Worm (Caenorhabditis elegans) whole organism, L4/young adult: ENCODE data around the gene twk-7.

Experiments used
- W03F9.2 ChIP-seq: fragments of 150-350 bp; optimal IDR thresholded peaks from 2 replicates; lab custom pipeline; 2014; ENCODE audit warnings: missing biosample characterization, missing genetic modification characterization
- him-1 ChIP-seq: sonication (generic microtip); optimal IDR thresholded peaks from 2 replicates; lab custom pipeline; 2016; ENCODE audit warnings: missing genotype, missing genetic modification reagents, missing genetic modification characterization, missing compliant biosample characterization

DNA sequence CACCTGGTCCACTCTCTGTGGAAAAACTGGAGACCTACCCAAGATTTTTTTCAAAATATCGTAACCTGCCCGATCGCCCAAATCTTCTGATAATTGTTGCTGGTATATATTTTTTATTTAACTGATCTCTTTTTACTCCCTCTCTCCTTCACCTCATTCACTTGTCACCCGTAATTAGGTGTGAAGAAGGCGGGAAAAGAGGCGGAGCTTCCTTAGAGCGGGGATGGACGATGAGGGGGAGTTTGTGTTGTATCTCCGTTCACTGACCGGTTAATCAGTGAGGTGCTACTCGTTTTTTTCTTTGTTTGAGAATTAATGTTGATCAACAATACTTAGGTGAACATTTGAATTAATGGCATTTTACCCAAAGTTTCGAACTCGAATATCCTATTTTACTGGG, 21.1 kb downstream of the twk-7 start, which contains the start of gene ceh-16:
- TF ChIP-seq W03F9.2: no peak
- no peak for TF ChIP-seq him-1 (tag; lab: Kevin White, UChicago)
